Worm (Caenorhabditis elegans) whole organism, L1 larva: ENCODE data around the gene acr-15.

Source experiments
- C04F5.9 ChIP-seq: sonication (generic microtip); optimal IDR thresholded peaks from 2 replicates; lab custom pipeline; 2016; ENCODE audit warnings: missing genetic modification characterization, missing compliant biosample characterization
- C16A3.4 ChIP-seq: fragments of 150-350 bp; optimal IDR thresholded peaks from 2 replicates; lab custom pipeline; 2014; ENCODE audit warnings: missing biosample characterization, missing genetic modification characterization
- F16B12.6 ChIP-seq: fragments of 150-350 bp; optimal IDR thresholded peaks from 2 replicates; lab custom pipeline; 2014; ENCODE audit warnings: missing biosample characterization, missing genetic modification characterization
- aly-2 ChIP-seq: fragments of 150-350 bp; optimal IDR thresholded peaks from 2 replicates; lab custom pipeline; 2014; ENCODE audit warnings: missing biosample characterization, missing genetic modification characterization
- blmp-1 ChIP-seq: fragments of 150-350 bp; optimal IDR thresholded peaks from 2 replicates; lab custom pipeline; 2014; ENCODE audit warnings: missing biosample characterization, missing genetic modification characterization
- ceh-63 ChIP-seq: fragments of 200-800 bp; sonication (Bioruptor generic); optimal IDR thresholded peaks from 2 replicates; lab custom pipeline; 2018; ENCODE audit warnings: mild to moderate bottlenecking, missing genetic modification characterization, missing compliant biosample characterization
- ceh-8 ChIP-seq: fragments of 200-800 bp; sonication (Bioruptor generic); optimal IDR thresholded peaks from 2 replicates; lab custom pipeline; 2018; ENCODE audit warnings: mild to moderate bottlenecking, missing genetic modification characterization, moderate library complexity, missing compliant biosample characterization
- dpl-1 ChIP-seq, 3 experiments: fragments of 150-350 bp in 2 of 3; sonication (generic microtip) in 1 of 3; optimal IDR thresholded peaks; 2 replicates each; lab custom pipeline; 2014 to 2017; ENCODE audit warnings: missing biosample characterization in 3 of 3, missing genetic modification characterization in 3 of 3, missing genetic modification reagents in 3 of 3
- dsc-1 ChIP-seq: sonication (generic microtip); optimal IDR thresholded peaks from 2 replicates; lab custom pipeline; 2016; ENCODE audit warnings: mild to moderate bottlenecking, missing genetic modification characterization, missing compliant biosample characterization
- efl-1 ChIP-seq, 4 experiments: fragments of 150-350 bp; optimal IDR thresholded peaks in 3 of 4; peaks in 1 of 4; 1 replicate in 1 of 4; 2 replicates in 3 of 4; lab custom pipeline; 2014; ENCODE audit warnings: missing biosample characterization in 2 of 4, missing genetic modification characterization in 2 of 4, missing genetic modification reagents in 2 of 4
- egl-27 ChIP-seq, 2 experiments: fragments of 150-350 bp in 1 of 2; sonication (generic microtip); optimal IDR thresholded peaks; 3 replicates each; lab custom pipeline; 2017 to 2018; ENCODE audit warnings: missing biosample characterization in 2 of 2, missing genetic modification characterization in 2 of 2, missing genetic modification reagents in 2 of 2
- fos-1 ChIP-seq: fragments of 150-350 bp; optimal IDR thresholded peaks from 2 replicates; lab custom pipeline; 2014; ENCODE audit warnings: missing biosample characterization, missing genetic modification characterization
- grh-1 ChIP-seq: fragments of 200-800 bp; sonication (Bioruptor generic); IDR thresholded peaks from 2 replicates; pipeline ENCODE4 v1.3.6; 2022; ENCODE audit warnings: missing genetic modification reagents, missing genetic modification characterization, missing compliant biosample characterization
- hlh-17 ChIP-seq: fragments of 200-800 bp; sonication (Bioruptor generic); optimal IDR thresholded peaks from 2 replicates; lab custom pipeline; 2018; ENCODE audit warnings: missing genetic modification characterization, mild to moderate bottlenecking, missing compliant biosample characterization, moderate library complexity, borderline replicate concordance
- irx-1 ChIP-seq: sonication (generic microtip); optimal IDR thresholded peaks from 2 replicates; lab custom pipeline; 2016; ENCODE audit warnings: missing genetic modification characterization, missing compliant biosample characterization
- isw-1 ChIP-seq: fragments of 200-800 bp; sonication (Bioruptor generic); IDR thresholded peaks from 2 replicates; pipeline ENCODE4 v1.3.6; 2022; ENCODE audit warnings: missing genetic modification characterization, missing compliant biosample characterization
- lin-14 ChIP-seq: fragments of 200-800 bp; sonication (Bioruptor generic); optimal IDR thresholded peaks from 2 replicates; lab custom pipeline; 2018; ENCODE audit warnings: mild to moderate bottlenecking, missing genetic modification characterization, moderate library complexity, missing compliant biosample characterization
- lin-35 ChIP-seq, 2 experiments: fragments of 150-350 bp; optimal IDR thresholded peaks; 2 replicates each; lab custom pipeline; 2014; ENCODE audit warnings: missing biosample characterization in 2 of 2, missing genetic modification characterization in 2 of 2, missing genetic modification reagents in 2 of 2
- lir-3 ChIP-seq: sonication (generic microtip); optimal IDR thresholded peaks from 2 replicates; lab custom pipeline; 2016; ENCODE audit warnings: mild to moderate bottlenecking, missing genetic modification characterization, moderate library complexity, missing compliant biosample characterization; ENCODE audit not compliant: poor library complexity
- mef-2 ChIP-seq: fragments of 150-350 bp; optimal IDR thresholded peaks from 2 replicates; lab custom pipeline; 2014; ENCODE audit warnings: missing biosample characterization, missing genetic modification characterization
- nhr-19 ChIP-seq: fragments of 200-800 bp; sonication (Bioruptor generic); conservative IDR thresholded peaks from 2 replicates; pipeline ENCODE4 v1.3.6; 2022; ENCODE audit warnings: missing genetic modification characterization, missing compliant biosample characterization
- nhr-237 ChIP-seq: fragments of 150-350 bp; optimal IDR thresholded peaks from 2 replicates; lab custom pipeline; 2014; ENCODE audit warnings: missing biosample characterization, missing genetic modification characterization
- nhr-47 ChIP-seq: sonication (generic microtip); optimal IDR thresholded peaks from 2 replicates; lab custom pipeline; 2016; ENCODE audit warnings: mild to moderate bottlenecking, missing genetic modification characterization, moderate library complexity, missing compliant biosample characterization
- nhr-76 ChIP-seq: sonication (generic microtip); optimal IDR thresholded peaks from 2 replicates; lab custom pipeline; 2017; ENCODE audit warnings: missing biosample characterization, missing genetic modification characterization
- rnt-1 ChIP-seq: sonication (generic microtip); optimal IDR thresholded peaks from 2 replicates; lab custom pipeline; 2016; ENCODE audit warnings: mild to moderate bottlenecking, missing genetic modification characterization, moderate library complexity, missing compliant biosample characterization
- skn-1 ChIP-seq: fragments of 150-350 bp; optimal IDR thresholded peaks from 2 replicates; lab custom pipeline; 2014; ENCODE audit warnings: missing biosample characterization, missing genetic modification characterization
- swsn-7 ChIP-seq: sonication (generic microtip); optimal IDR thresholded peaks from 2 replicates; lab custom pipeline; 2016; ENCODE audit warnings: missing genetic modification characterization, missing compliant biosample characterization
- tlp-1 ChIP-seq: fragments of 150-350 bp; optimal IDR thresholded peaks from 2 replicates; lab custom pipeline; 2014; ENCODE audit warnings: missing biosample characterization, missing genetic modification characterization
- unc-30 ChIP-seq: sonication (generic microtip); optimal IDR thresholded peaks from 2 replicates; lab custom pipeline; 2017; ENCODE audit warnings: missing biosample characterization, missing genetic modification characterization
- unc-86 ChIP-seq: sonication (generic microtip); optimal IDR thresholded peaks from 2 replicates; lab custom pipeline; 2016; ENCODE audit warnings: missing genetic modification characterization, missing compliant biosample characterization
- xbp-1 ChIP-seq: sonication (generic microtip); optimal IDR thresholded peaks from 2 replicates; lab custom pipeline; 2016; ENCODE audit warnings: missing genetic modification characterization, missing compliant biosample characterization
- zag-1 ChIP-seq: fragments of 150-350 bp; optimal IDR thresholded peaks from 2 replicates; lab custom pipeline; 2014; ENCODE audit warnings: missing biosample characterization, missing genetic modification characterization
- ztf-11 ChIP-seq, 2 experiments: sonication (generic microtip); optimal IDR thresholded peaks; 2 replicates each; lab custom pipeline; 2016 to 2017; ENCODE audit warnings: missing genetic modification characterization in 2 of 2, missing biosample characterization in 1 of 2, missing compliant biosample characterization in 1 of 2

acr-15 gene

ce11 chrV:8518283-8518682 lies 34.2 kb upstream of the acr-15 start (continued):
- TF ChIP-seq isw-1 (GFP tag; lab: Robert Waterston, UW), result no peak
- peak; percentile 35 for TF ChIP-seq skn-1 (tag; lab: Kevin White, UChicago)
- no peak for TF ChIP-seq ztf-11 (tag; optimal IDR thresholded peaks at IDR 0.05; lab: Kevin White, UChicago)
- TF ChIP-seq dpl-1 (GFP tag; optimal IDR thresholded peaks at IDR 0.05; lab: Kevin White, UChicago), result peak in 1 of 3 experiments; percentile 30
- no peak for TF ChIP-seq xbp-1 (tag; lab: Kevin White, UChicago)
- TF ChIP-seq irx-1, result no peak
- no peak for TF ChIP-seq aly-2 (tag; lab: Kevin White, UChicago)
- TF ChIP-seq lir-3, result no peak
- no peak for TF ChIP-seq mef-2
- peak; percentile 13 for TF ChIP-seq F16B12.6 (tag; lab: Kevin White, UChicago)
- no peak for TF ChIP-seq zag-1
- no peak for TF ChIP-seq grh-1 (GFP tag; lab: Robert Waterston, UW)
- TF ChIP-seq unc-86 (tag; lab: Kevin White, UChicago), result no peak
- TF ChIP-seq blmp-1, result no peak
- no peak for TF ChIP-seq hlh-17 (GFP tag; lab: Kevin White, UChicago)

- TF ChIP-seq nhr-47 (no peak), lin-14 (no peak), ztf-11 (tag; optimal IDR thresholded peaks at IDR 0.05; lab: Kevin White, UChicago) (no peak), tlp-1 (tag; lab: Kevin White, UChicago) (no peak), nhr-237 (tag; lab: Kevin White, UChicago) (no peak), swsn-7 (tag; lab: Kevin White, UChicago) (peak; percentile 17), mef-2 (no peak), C16A3.4 (tag; lab: Kevin White, UChicago) (peak; percentile 33), lin-35 (GFP tag; optimal IDR thresholded peaks at IDR 0.05; lab: Kevin White, UChicago) (peak; percentile 29 to 51), rnt-1 (tag; lab: Kevin White, UChicago) (peak; percentile 27), efl-1 (optimal IDR thresholded peaks at IDR 0.05; lab: Kevin White, UChicago) (peak; percentile 28 to 36), efl-1 (GFP tag; optimal IDR thresholded peaks at IDR 0.05 in 1 of 2; lab: Kevin White, UChicago) (peak; percentile 41 to 91), isw-1 (GFP tag; lab: Robert Waterston, UW) (no peak), nhr-76 (tag; lab: Kevin White, UChicago) (no peak), dsc-1 (tag; lab: Kevin White, UChicago) (no peak), ceh-8 (no peak), dpl-1 (GFP tag; optimal IDR thresholded peaks at IDR 0.05; lab: Kevin White, UChicago) (peak in 2 of 3 experiments; percentile 29 to 33), ceh-63 (GFP tag; lab: Kevin White, UChicago) (no peak), lir-3 (no peak), fos-1 (tag; lab: Kevin White, UChicago) (no peak), F16B12.6 (tag; lab: Kevin White, UChicago) (peak; percentile 83), aly-2 (tag; lab: Kevin White, UChicago) (no peak)
These were observed 33.6 kb upstream of the acr-15 start, which contains the start of gene F45F2.10 for ce11 chrV:8518822-8519392. Gene F45F2.10 (minus strand): TSS chrV:8518872.

ce11 chrV:8520846-8521553 lies 31.5 kb upstream of the acr-15 start, which contains the start of the genes F45F2.11 and otpl-7:
Gene F45F2.11 (minus strand): TSS chrV:8520896.
Gene otpl-7 (plus strand): TSS chrV:8521503.
- TF ChIP-seq ceh-8, result no peak
- TF ChIP-seq unc-30 (tag; lab: Kevin White, UChicago), result no peak
- TF ChIP-seq egl-27 (tag; optimal IDR thresholded peaks at IDR 0.05; lab: Kevin White, UChicago), result no peak

ce11 chrV:8525774-8526173 lies 26.7 kb upstream of the acr-15 start, which contains the start of gene otpl-6:
Gene otpl-6 (plus strand): TSS chrV:8526074.
- TF ChIP-seq xbp-1 (tag; lab: Kevin White, UChicago) (no peak), C04F5.9 (tag; lab: Kevin White, UChicago) (no peak), nhr-19 (no peak), rnt-1 (tag; lab: Kevin White, UChicago) (no peak)
